Worm (Caenorhabditis elegans) whole organism, late embryonic: ENCODE data around the gene C06H5.11.
A peak's percentile ranks its signal among the peaks of the same experiment; 100 is the strongest.

Experiments used
- C08G9.2 ChIP-seq: sonication (generic microtip); optimal IDR thresholded peaks from 2 replicates; lab custom pipeline; 2016; ENCODE audit warnings: mild to moderate bottlenecking, missing genetic modification characterization, moderate library complexity, missing compliant biosample characterization
- K09A11.1 ChIP-seq: sonication (generic microtip); optimal IDR thresholded peaks from 2 replicates; lab custom pipeline; 2017; ENCODE audit warnings: antibody characterized with exemption, mild to moderate bottlenecking, missing genetic modification characterization, missing compliant biosample characterization; ENCODE audit not compliant: insufficient read depth
- Y22D7AL.16 ChIP-seq: sonication (generic microtip); optimal IDR thresholded peaks from 2 replicates; lab custom pipeline; 2016; ENCODE audit warnings: missing genetic modification characterization, missing compliant biosample characterization
- ahr-1 ChIP-seq: sonication (generic microtip); optimal IDR thresholded peaks from 2 replicates; lab custom pipeline; 2016; ENCODE audit warnings: missing genetic modification characterization, missing compliant biosample characterization
- ama-1 ChIP-seq: fragments of 150-350 bp; optimal IDR thresholded peaks from 2 replicates; lab custom pipeline; 2014
- ceh-19 ChIP-seq: fragments of 200-800 bp; sonication (Bioruptor generic); optimal IDR thresholded peaks from 2 replicates; lab custom pipeline; 2018; ENCODE audit warnings: mild to moderate bottlenecking, missing genetic modification characterization, missing compliant biosample characterization
- ceh-2 ChIP-seq: sonication (generic microtip); optimal IDR thresholded peaks from 2 replicates; lab custom pipeline; 2016; ENCODE audit warnings: missing genotype, missing genetic modification characterization, missing compliant biosample characterization
- ceh-34 ChIP-seq: sonication (generic microtip); optimal IDR thresholded peaks from 2 replicates; lab custom pipeline; 2016; ENCODE audit warnings: mild to moderate bottlenecking, missing genetic modification characterization, missing compliant biosample characterization
- ceh-9 ChIP-seq: sonication (generic microtip); optimal IDR thresholded peaks from 2 replicates; lab custom pipeline; 2016; ENCODE audit warnings: mild to moderate bottlenecking, missing genetic modification characterization, inconsistent platforms, missing compliant biosample characterization
- dve-1 ChIP-seq: sonication (generic microtip); optimal IDR thresholded peaks from 2 replicates; lab custom pipeline; 2017; ENCODE audit warnings: antibody characterized with exemption, mild to moderate bottlenecking, missing genetic modification characterization, missing compliant biosample characterization
- elt-2 ChIP-seq: sonication (generic microtip); optimal IDR thresholded peaks from 2 replicates; lab custom pipeline; 2016; ENCODE audit warnings: missing genetic modification reagents, missing genetic modification characterization, missing compliant biosample characterization
- elt-4 ChIP-seq: sonication (generic microtip); optimal IDR thresholded peaks from 2 replicates; lab custom pipeline; 2016; ENCODE audit warnings: missing genetic modification characterization, missing compliant biosample characterization
- fkh-6 ChIP-seq: sonication (generic microtip); optimal IDR thresholded peaks from 2 replicates; lab custom pipeline; 2016; ENCODE audit warnings: missing genetic modification characterization, missing compliant biosample characterization
- gmeb-2 ChIP-seq: sonication (generic microtip); optimal IDR thresholded peaks from 2 replicates; lab custom pipeline; 2016; ENCODE audit warnings: missing genetic modification characterization, inconsistent platforms, missing compliant biosample characterization
- hlh-13 ChIP-seq: fragments of 200-800 bp; sonication (Bioruptor generic); optimal IDR thresholded peaks from 2 replicates; lab custom pipeline; 2018; ENCODE audit warnings: mild to moderate bottlenecking, missing genetic modification characterization, missing compliant biosample characterization
- hlh-30 ChIP-seq: sonication (generic microtip); optimal IDR thresholded peaks from 2 replicates; lab custom pipeline; 2017; ENCODE audit warnings: antibody characterized with exemption, missing genetic modification characterization, missing compliant biosample characterization; ENCODE audit not compliant: insufficient read depth
- hlh-6 ChIP-seq: sonication (generic microtip); optimal IDR thresholded peaks from 2 replicates; lab custom pipeline; 2016; ENCODE audit warnings: missing genotype, missing genetic modification characterization, missing compliant biosample characterization
- lim-6 ChIP-seq: sonication (generic microtip); optimal IDR thresholded peaks from 2 replicates; lab custom pipeline; 2016; ENCODE audit warnings: missing genetic modification characterization, missing compliant biosample characterization
- nfya-1 ChIP-seq: sonication (generic microtip); optimal IDR thresholded peaks from 2 replicates; lab custom pipeline; 2017; ENCODE audit warnings: missing genetic modification characterization, mild to moderate bottlenecking, missing compliant biosample characterization, antibody characterized with exemption, moderate library complexity
- pat-9 ChIP-seq: fragments of 200-800 bp; sonication (Bioruptor generic); optimal IDR thresholded peaks from 2 replicates; lab custom pipeline; 2018; ENCODE audit warnings: mild to moderate bottlenecking, missing genetic modification characterization, moderate library complexity, missing compliant biosample characterization
- pax-1 ChIP-seq: fragments of 150-350 bp; optimal IDR thresholded peaks from 2 replicates; lab custom pipeline; 2014; ENCODE audit warnings: missing biosample characterization, missing genetic modification characterization
- pha-2 ChIP-seq: sonication (generic microtip); optimal IDR thresholded peaks from 2 replicates; lab custom pipeline; 2017; ENCODE audit warnings: mild to moderate bottlenecking, missing genetic modification characterization, missing compliant biosample characterization
- pqm-1 ChIP-seq: sonication (generic microtip); optimal IDR thresholded peaks from 2 replicates; lab custom pipeline; 2016; ENCODE audit warnings: missing genetic modification characterization, missing compliant biosample characterization
- pros-1 ChIP-seq: fragments of 150-350 bp; optimal IDR thresholded peaks from 2 replicates; lab custom pipeline; 2014; ENCODE audit warnings: missing biosample characterization, missing genetic modification reagents, missing genetic modification characterization
- ref-2 ChIP-seq: sonication (generic microtip); optimal IDR thresholded peaks from 2 replicates; lab custom pipeline; 2016; ENCODE audit warnings: missing genetic modification characterization, missing compliant biosample characterization
- rnt-1 ChIP-seq: sonication (generic microtip); optimal IDR thresholded peaks from 2 replicates; lab custom pipeline; 2016; ENCODE audit warnings: missing genetic modification characterization, missing compliant biosample characterization
- sdc-2 ChIP-seq: sonication (generic microtip); optimal IDR thresholded peaks from 2 replicates; lab custom pipeline; 2016; ENCODE audit warnings: missing genotype, missing genetic modification characterization, missing compliant biosample characterization
- tbx-2 ChIP-seq: sonication (generic microtip); optimal IDR thresholded peaks from 2 replicates; lab custom pipeline; 2016; ENCODE audit warnings: missing genetic modification characterization, missing compliant biosample characterization
- tbx-7 ChIP-seq: sonication (generic microtip); optimal IDR thresholded peaks from 2 replicates; lab custom pipeline; 2016; ENCODE audit warnings: missing genotype, missing genetic modification characterization, missing compliant biosample characterization
- unc-86 ChIP-seq: sonication (generic microtip); optimal IDR thresholded peaks from 2 replicates; lab custom pipeline; 2016; ENCODE audit warnings: missing genetic modification characterization, missing compliant biosample characterization
- ztf-16 ChIP-seq: sonication (generic microtip); optimal IDR thresholded peaks from 2 replicates; lab custom pipeline; 2017; ENCODE audit warnings: missing genetic modification characterization, missing compliant biosample characterization

The C06H5.11 gene

DNA sequence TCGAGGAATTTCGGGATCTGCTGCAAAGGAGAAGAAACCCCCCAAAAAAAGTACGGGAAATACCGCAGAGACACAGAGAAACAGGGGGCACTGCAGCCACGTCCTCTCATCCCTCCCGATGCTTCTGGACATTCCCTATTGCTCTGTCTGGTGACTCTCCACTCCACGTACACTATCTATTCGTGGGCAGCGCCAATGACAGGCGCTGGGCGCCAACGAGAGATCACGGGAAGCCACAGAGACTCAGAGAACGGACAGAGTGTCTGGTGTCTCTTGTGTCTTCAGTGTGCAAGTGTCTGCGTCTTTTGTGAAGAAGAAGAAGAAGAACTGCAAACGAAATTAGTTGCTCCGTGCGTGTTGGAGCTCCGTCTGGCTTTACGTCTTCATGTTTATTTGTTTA lies 36.0 kb downstream of the C06H5.11 start (continued):
- peak; percentile 34 for TF ChIP-seq C08G9.2 (tag; lab: Kevin White, UChicago)
- peak; percentile 16 for TF ChIP-seq unc-86 (tag; lab: Kevin White, UChicago)
- peak; percentile 58 for TF ChIP-seq rnt-1 (tag; lab: Kevin White, UChicago)
- TF ChIP-seq ceh-19 (GFP tag; lab: Kevin White, UChicago): peak; percentile 23
- TF ChIP-seq pros-1: peak; percentile 15
- TF ChIP-seq hlh-6: peak; percentile 47
- TF ChIP-seq ceh-34 (tag; lab: Kevin White, UChicago): peak; percentile 58
- peak; percentile 57 for TF ChIP-seq dve-1 (tag; lab: Kevin White, UChicago)

DNA sequence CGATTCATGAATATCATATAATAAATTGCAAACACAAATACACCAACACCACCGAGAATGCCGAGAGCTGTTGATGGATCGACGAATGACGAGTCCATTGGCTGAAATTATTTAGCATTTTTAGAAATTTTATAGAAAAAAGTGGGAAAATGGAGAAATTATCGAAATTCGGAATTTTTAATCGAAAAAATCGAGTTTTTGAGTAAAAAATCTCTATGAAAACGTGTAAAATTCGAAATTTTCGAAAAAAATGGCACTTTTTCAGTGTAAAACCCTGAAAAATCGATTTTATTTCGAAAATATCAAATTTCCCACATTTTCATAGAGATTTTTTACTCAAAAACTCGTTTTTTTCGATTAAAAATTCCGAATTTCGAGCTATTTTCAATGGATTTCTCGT lies 38.0 kb downstream of the C06H5.11 start, which contains the start of gene tcc-1:
Gene tcc-1, minus strand, starts transcription at position 101 of the 400 bp plus-strand sequence.
- no peak for TF ChIP-seq pros-1
- no peak for TF ChIP-seq sdc-2
- no peak for TF ChIP-seq pax-1 (tag; lab: Kevin White, UChicago)
- TF ChIP-seq pat-9 (tag; lab: Kevin White, UChicago): no peak
- no peak for TF ChIP-seq tbx-2 (tag; lab: Kevin White, UChicago)
- no peak for TF ChIP-seq gmeb-2 (tag; lab: Kevin White, UChicago)
- no peak for TF ChIP-seq ahr-1
- TF ChIP-seq hlh-13 (GFP tag; lab: Kevin White, UChicago): no peak
- no peak for TF ChIP-seq ceh-2 (tag; lab: Kevin White, UChicago)
- no peak for TF ChIP-seq pqm-1 (tag; lab: Kevin White, UChicago)

DNA sequence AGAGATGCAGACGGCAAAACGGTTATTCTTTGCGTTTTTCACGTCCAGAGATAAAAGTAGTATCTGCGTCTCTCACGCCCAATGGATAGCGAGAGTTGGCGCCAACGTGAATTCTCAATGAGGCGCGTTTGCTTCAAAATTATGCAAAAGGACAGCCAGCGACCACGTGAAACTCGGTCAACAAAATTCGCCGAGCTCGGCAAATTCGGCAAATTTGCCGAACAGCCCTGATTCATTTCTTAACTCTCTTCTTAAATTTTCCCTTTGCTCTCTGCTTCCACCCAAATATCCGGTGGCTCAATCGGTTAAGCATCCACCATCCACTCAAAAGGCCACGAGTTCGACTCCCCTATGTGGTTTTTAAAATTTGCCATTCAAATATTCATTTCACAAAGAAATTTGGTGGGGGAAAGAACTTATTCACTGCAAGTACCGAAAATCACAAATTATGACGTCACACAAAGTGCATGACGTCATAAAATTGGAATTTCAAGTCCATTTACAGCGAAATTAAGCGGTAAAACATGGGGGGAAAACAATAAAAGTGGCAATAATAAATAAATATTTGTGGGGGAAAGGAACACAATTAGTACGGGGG lies 48.4 kb downstream of the C06H5.11 start:
- TF ChIP-seq ceh-9 (no peak), Y22D7AL.16 (tag; lab: Kevin White, UChicago) (no peak), fkh-6 (tag; lab: Kevin White, UChicago) (no peak), pha-2 (no peak), elt-2 (no peak), ama-1 (lab: Kevin White, UChicago) (no peak), pros-1 (no peak), K09A11.1 (tag; lab: Kevin White, UChicago) (no peak), pax-1 (tag; lab: Kevin White, UChicago) (no peak), hlh-6 (no peak), unc-86 (tag; lab: Kevin White, UChicago) (no peak), hlh-30 (no peak), ztf-16 (tag; lab: Kevin White, UChicago) (no peak), tbx-7 (no peak), pat-9 (tag; lab: Kevin White, UChicago) (no peak), elt-4 (tag; lab: Kevin White, UChicago) (no peak)

DNA sequence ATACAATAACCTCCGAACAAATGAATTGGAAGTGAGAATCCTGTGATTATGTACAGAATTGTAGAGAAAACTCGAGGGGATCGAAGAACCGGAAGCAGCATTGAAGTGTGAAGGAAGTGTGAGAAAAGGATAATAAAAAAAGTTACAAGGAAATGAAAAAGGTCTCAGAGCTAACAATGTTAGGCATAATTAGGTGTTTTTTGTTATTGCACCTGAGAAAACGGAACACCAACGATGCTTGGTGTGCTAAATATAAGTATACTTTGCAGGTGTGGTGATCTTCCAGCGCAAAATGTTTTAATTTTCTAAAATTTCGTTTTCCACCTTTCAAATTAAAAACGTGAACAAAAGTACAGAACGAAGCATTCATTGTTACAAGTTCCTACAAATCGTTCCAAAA lies 49.8 kb downstream of the C06H5.11 start, which contains the start of gene srh-286:
Gene srh-286, minus strand, starts transcription at position 101 of the 400 bp plus-strand sequence.
- TF ChIP-seq K09A11.1 (tag; lab: Kevin White, UChicago) (no peak), tbx-2 (tag; lab: Kevin White, UChicago) (no peak), elt-4 (tag; lab: Kevin White, UChicago) (no peak), ref-2 (tag; lab: Kevin White, UChicago) (no peak), ceh-2 (tag; lab: Kevin White, UChicago) (no peak), fkh-6 (tag; lab: Kevin White, UChicago) (no peak), ahr-1 (no peak), nfya-1 (tag; lab: Kevin White, UChicago) (no peak), lim-6 (tag; lab: Kevin White, UChicago) (no peak), ceh-19 (GFP tag; lab: Kevin White, UChicago) (no peak), sdc-2 (no peak), ama-1 (lab: Kevin White, UChicago) (no peak)
- TF ChIP-seq, all 69 proteins: peak for 0
